Fruit fly (Drosophila melanogaster) whole organism, prepupa: ENCODE measurements around the gene tup.

Experiments used
- CG10631 ChIP-seq: fragments of 200-800 bp; sonication (Bioruptor generic); optimal IDR thresholded peaks from 2 replicates; lab custom pipeline; 2016; ENCODE audit warnings: missing biosample characterization, missing genetic modification characterization
- CG16779 ChIP-seq: fragments of 200-800 bp; sonication (Bioruptor generic); optimal IDR thresholded peaks from 3 replicates; lab custom pipeline; 2017; ENCODE audit warnings: missing biosample characterization, mild to moderate bottlenecking, missing genetic modification characterization
- CG6163 ChIP-seq: fragments of 200-800 bp; sonication (Bioruptor generic); IDR thresholded peaks from 3 replicates; pipeline ENCODE4 v1.3.6; 2022; ENCODE audit warnings: missing biosample characterization, missing genetic modification characterization
- Ets21C ChIP-seq: fragments of 200-800 bp; sonication (Bioruptor generic); optimal IDR thresholded peaks from 3 replicates; lab custom pipeline; 2016; ENCODE audit warnings: missing biosample characterization, missing genetic modification characterization
- Sox102F ChIP-seq: fragments of 200-800 bp; sonication (Bioruptor generic); optimal IDR thresholded peaks from 2 replicates; lab custom pipeline; 2016; ENCODE audit warnings: missing biosample characterization, mild to moderate bottlenecking, missing genetic modification characterization
- Sox15 ChIP-seq: fragments of 200-800 bp; sonication (Bioruptor generic); optimal IDR thresholded peaks from 3 replicates; lab custom pipeline; 2016; ENCODE audit warnings: missing biosample characterization, missing genetic modification characterization
- achi ChIP-seq: fragments of 200-800 bp; sonication (Bioruptor generic); optimal IDR thresholded peaks from 3 replicates; lab custom pipeline; 2016; ENCODE audit warnings: missing biosample characterization, missing genetic modification characterization
- acj6 ChIP-seq: fragments of 200-800 bp; sonication (Bioruptor generic); optimal IDR thresholded peaks from 3 replicates; lab custom pipeline; 2016; ENCODE audit warnings: missing biosample characterization, missing genetic modification characterization
- esn ChIP-seq: fragments of 200-800 bp; sonication (Bioruptor generic); optimal IDR thresholded peaks from 2 replicates; lab custom pipeline; 2016; ENCODE audit warnings: missing biosample characterization, mild to moderate bottlenecking, missing genetic modification characterization, moderate library complexity
- fd85E ChIP-seq: fragments of 200-800 bp; sonication (Bioruptor generic); optimal IDR thresholded peaks from 3 replicates; lab custom pipeline; 2016; ENCODE audit warnings: missing biosample characterization, missing genetic modification characterization
- pdm3 ChIP-seq: fragments of 200-800 bp; sonication (Bioruptor generic); optimal IDR thresholded peaks from 3 replicates; lab custom pipeline; 2016; ENCODE audit warnings: missing biosample characterization, missing genetic modification characterization
- salr ChIP-seq, 2 experiments: fragments of 200-800 bp; sonication (Bioruptor generic); optimal IDR thresholded peaks; 3 replicates each; lab custom pipeline; 2016 to 2018; ENCODE audit warnings: missing biosample characterization in 2 of 2, missing genetic modification characterization in 2 of 2, mild to moderate bottlenecking in 1 of 2
- svp ChIP-seq: fragments of 200-800 bp; sonication (Bioruptor generic); peaks from one replicate; lab custom pipeline; 2016; ENCODE audit warnings: missing biosample characterization, missing genetic modification characterization
- topi ChIP-seq: fragments of 200-800 bp; sonication (Bioruptor generic); optimal IDR thresholded peaks from 3 replicates; lab custom pipeline; 2016; ENCODE audit warnings: missing biosample characterization, missing genetic modification characterization

DNA sequence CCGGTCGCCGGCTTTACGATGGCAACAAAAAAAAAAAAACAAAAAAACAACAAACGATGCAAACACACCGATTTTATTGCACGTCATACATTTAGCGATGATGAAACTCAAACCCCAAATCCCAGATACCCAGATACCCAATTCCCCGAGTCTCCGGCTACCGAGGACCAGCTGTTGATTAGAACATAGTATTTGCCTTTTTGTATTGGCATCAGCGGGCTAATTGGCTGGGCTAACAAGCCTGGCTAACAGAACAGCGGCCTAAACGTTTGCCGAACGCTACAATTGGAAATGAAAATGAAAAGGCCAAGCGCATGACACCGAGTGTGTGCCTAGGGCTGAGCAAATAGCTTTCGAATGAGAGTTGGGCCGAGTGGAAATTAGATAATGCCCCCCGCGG lies 16.1 kb downstream of the tup start:
- TF ChIP-seq CG16779 = no peak
- no peak for TF ChIP-seq pdm3
- no peak for TF ChIP-seq CG10631 (GFP tag; lab: Kevin White, UChicago)
- TF ChIP-seq Sox15 = no peak
- TF ChIP-seq svp = no peak
- TF ChIP-seq topi (GFP tag; lab: Kevin White, UChicago) = no peak
- TF ChIP-seq esn (GFP tag; lab: Kevin White, UChicago) = no peak
- no peak for TF ChIP-seq salr (GFP tag; optimal IDR thresholded peaks at IDR 0.05; lab: Kevin White, UChicago)
- no peak for TF ChIP-seq Sox102F (GFP tag; lab: Kevin White, UChicago)
- TF ChIP-seq achi = no peak
- TF ChIP-seq acj6 = no peak
- TF ChIP-seq CG6163 (GFP tag; lab: Robert Waterston, UW) = no peak
- TF ChIP-seq Ets21C (GFP tag; lab: Kevin White, UChicago) = no peak
- TF ChIP-seq fd85E (GFP tag; lab: Kevin White, UChicago) = no peak
